Worm (Caenorhabditis elegans) whole organism, L1 larva: ENCODE measurements around the gene scd-1.

Experiments
- C16A3.4 ChIP-seq: fragments of 150-350 bp; optimal IDR thresholded peaks from 2 replicates; lab custom pipeline; 2014; ENCODE audit warnings: missing biosample characterization, missing genetic modification characterization
- F16B12.6 ChIP-seq: fragments of 150-350 bp; optimal IDR thresholded peaks from 2 replicates; lab custom pipeline; 2014; ENCODE audit warnings: missing biosample characterization, missing genetic modification characterization
- alr-1 ChIP-seq: fragments of 200-800 bp; sonication (Bioruptor generic); optimal IDR thresholded peaks from 2 replicates; lab custom pipeline; 2018; ENCODE audit warnings: borderline replicate concordance, mild to moderate bottlenecking, missing genetic modification characterization, missing compliant biosample characterization
- aly-2 ChIP-seq: fragments of 150-350 bp; optimal IDR thresholded peaks from 2 replicates; lab custom pipeline; 2014; ENCODE audit warnings: missing biosample characterization, missing genetic modification characterization
- ama-1 ChIP-seq: fragments of 150-350 bp; optimal IDR thresholded peaks from 2 replicates; lab custom pipeline; 2014
- ceh-63 ChIP-seq: fragments of 200-800 bp; sonication (Bioruptor generic); optimal IDR thresholded peaks from 2 replicates; lab custom pipeline; 2018; ENCODE audit warnings: mild to moderate bottlenecking, missing genetic modification characterization, missing compliant biosample characterization
- ceh-8 ChIP-seq: fragments of 200-800 bp; sonication (Bioruptor generic); optimal IDR thresholded peaks from 2 replicates; lab custom pipeline; 2018; ENCODE audit warnings: mild to moderate bottlenecking, missing genetic modification characterization, moderate library complexity, missing compliant biosample characterization
- ceh-90 ChIP-seq: sonication (generic microtip); optimal IDR thresholded peaks from 2 replicates; lab custom pipeline; 2016; ENCODE audit warnings: missing genetic modification characterization, missing compliant biosample characterization
- ces-1 ChIP-seq: fragments of 150-350 bp; optimal IDR thresholded peaks from 2 replicates; lab custom pipeline; 2014; ENCODE audit warnings: missing biosample characterization, missing genetic modification reagents, missing genetic modification characterization
- dpl-1 ChIP-seq, 3 experiments: fragments of 150-350 bp in 2 of 3; sonication (generic microtip) in 1 of 3; optimal IDR thresholded peaks; 2 replicates each; lab custom pipeline; 2014 to 2017; ENCODE audit warnings: missing biosample characterization in 3 of 3, missing genetic modification characterization in 3 of 3, missing genetic modification reagents in 3 of 3
- dsc-1 ChIP-seq: sonication (generic microtip); optimal IDR thresholded peaks from 2 replicates; lab custom pipeline; 2016; ENCODE audit warnings: mild to moderate bottlenecking, missing genetic modification characterization, missing compliant biosample characterization
- efl-1 ChIP-seq, 4 experiments: fragments of 150-350 bp; optimal IDR thresholded peaks in 3 of 4; peaks in 1 of 4; 1 replicate in 1 of 4; 2 replicates in 3 of 4; lab custom pipeline; 2014; ENCODE audit warnings: missing biosample characterization in 2 of 4, missing genetic modification characterization in 2 of 4, missing genetic modification reagents in 2 of 4
- efl-3 ChIP-seq: fragments of 200-800 bp; sonication (Bioruptor generic); optimal IDR thresholded peaks from 2 replicates; lab custom pipeline; 2018; ENCODE audit warnings: mild to moderate bottlenecking, missing genetic modification characterization, missing compliant biosample characterization
- elt-2 ChIP-seq: sonication (generic microtip); optimal IDR thresholded peaks from 2 replicates; lab custom pipeline; 2016; ENCODE audit warnings: missing genetic modification characterization, mild to moderate bottlenecking, inconsistent platforms, missing compliant biosample characterization, missing genetic modification reagents
- ets-5 ChIP-seq: fragments of 200-800 bp; sonication (Bioruptor generic); IDR thresholded peaks from 2 replicates; pipeline ENCODE4 v1.3.6; 2022; ENCODE audit warnings: missing genetic modification characterization, missing compliant biosample characterization
- fkh-10 ChIP-seq: sonication (generic microtip); optimal IDR thresholded peaks from 2 replicates; lab custom pipeline; 2017; ENCODE audit warnings: missing biosample characterization, missing genetic modification reagents, missing genetic modification characterization
- fkh-8 ChIP-seq: sonication (generic microtip); optimal IDR thresholded peaks from 2 replicates; lab custom pipeline; 2016; ENCODE audit warnings: mild to moderate bottlenecking, missing genetic modification characterization, missing compliant biosample characterization
- fos-1 ChIP-seq: fragments of 150-350 bp; optimal IDR thresholded peaks from 2 replicates; lab custom pipeline; 2014; ENCODE audit warnings: missing biosample characterization, missing genetic modification characterization
- hlh-4 ChIP-seq: sonication (generic microtip); optimal IDR thresholded peaks from 2 replicates; lab custom pipeline; 2016; ENCODE audit warnings: mild to moderate bottlenecking, missing genetic modification characterization, missing compliant biosample characterization
- hpl-2 ChIP-seq: fragments of 150-350 bp; optimal IDR thresholded peaks from 2 replicates; lab custom pipeline; 2014; ENCODE audit warnings: missing biosample characterization, missing genetic modification reagents, missing genetic modification characterization
- lin-14 ChIP-seq: fragments of 200-800 bp; sonication (Bioruptor generic); optimal IDR thresholded peaks from 2 replicates; lab custom pipeline; 2018; ENCODE audit warnings: mild to moderate bottlenecking, missing genetic modification characterization, moderate library complexity, missing compliant biosample characterization
- lin-15B ChIP-seq: fragments of 150-350 bp; sonication (generic microtip); optimal IDR thresholded peaks from 3 replicates; lab custom pipeline; 2014; ENCODE audit warnings: missing biosample characterization, missing genetic modification characterization
- lin-39 ChIP-seq: fragments of 150-350 bp; optimal IDR thresholded peaks from 2 replicates; lab custom pipeline; 2014; ENCODE audit warnings: missing biosample characterization, missing genetic modification reagents, missing genetic modification characterization
- lsy-2 ChIP-seq, 2 experiments: fragments of 150-350 bp; optimal IDR thresholded peaks; 2 replicates each; lab custom pipeline; 2014; ENCODE audit warnings: missing biosample characterization in 2 of 2, missing genetic modification characterization in 2 of 2
- nhr-12 ChIP-seq: sonication (generic microtip); optimal IDR thresholded peaks from 2 replicates; lab custom pipeline; 2017; ENCODE audit warnings: missing biosample characterization, missing genetic modification characterization
- nhr-19 ChIP-seq: fragments of 200-800 bp; sonication (Bioruptor generic); conservative IDR thresholded peaks from 2 replicates; pipeline ENCODE4 v1.3.6; 2022; ENCODE audit warnings: missing genetic modification characterization, missing compliant biosample characterization
- nhr-20 ChIP-seq: sonication (generic microtip); optimal IDR thresholded peaks from 2 replicates; lab custom pipeline; 2016; ENCODE audit warnings: mild to moderate bottlenecking, missing genetic modification characterization, missing compliant biosample characterization
- nhr-237 ChIP-seq: fragments of 150-350 bp; optimal IDR thresholded peaks from 2 replicates; lab custom pipeline; 2014; ENCODE audit warnings: missing biosample characterization, missing genetic modification characterization
- nhr-28 ChIP-seq: fragments of 150-350 bp; optimal IDR thresholded peaks from 2 replicates; lab custom pipeline; 2014; ENCODE audit warnings: missing biosample characterization, missing genetic modification characterization
- nhr-47 ChIP-seq: sonication (generic microtip); optimal IDR thresholded peaks from 2 replicates; lab custom pipeline; 2016; ENCODE audit warnings: mild to moderate bottlenecking, missing genetic modification characterization, moderate library complexity, missing compliant biosample characterization
- nhr-71 ChIP-seq: sonication (generic microtip); optimal IDR thresholded peaks from 2 replicates; lab custom pipeline; 2016; ENCODE audit warnings: mild to moderate bottlenecking, missing genetic modification characterization, moderate library complexity, missing compliant biosample characterization
- nhr-77 ChIP-seq: fragments of 150-350 bp; optimal IDR thresholded peaks from 2 replicates; lab custom pipeline; 2014; ENCODE audit warnings: missing biosample characterization, missing genetic modification characterization
- nhr-85 ChIP-seq: sonication (generic microtip); peaks from one replicate; lab custom pipeline; 2016; ENCODE audit warnings: missing genetic modification characterization, inconsistent platforms, missing compliant biosample characterization
- nhr-90 ChIP-seq: sonication (generic microtip); optimal IDR thresholded peaks from 2 replicates; lab custom pipeline; 2016; ENCODE audit warnings: mild to moderate bottlenecking, missing genetic modification characterization, missing compliant biosample characterization; ENCODE audit not compliant: poor library complexity
- pag-3 ChIP-seq: sonication (generic microtip); optimal IDR thresholded peaks from 2 replicates; lab custom pipeline; 2017; ENCODE audit warnings: missing genetic modification characterization, mild to moderate bottlenecking, missing compliant biosample characterization, antibody characterized with exemption, borderline replicate concordance; ENCODE audit not compliant: insufficient read depth
- pax-3 ChIP-seq: fragments of 200-800 bp; sonication (Bioruptor generic); optimal IDR thresholded peaks from 2 replicates; lab custom pipeline; 2018; ENCODE audit warnings: mild to moderate bottlenecking, missing genetic modification characterization, moderate library complexity, missing compliant biosample characterization
- rnt-1 ChIP-seq: sonication (generic microtip); optimal IDR thresholded peaks from 2 replicates; lab custom pipeline; 2016; ENCODE audit warnings: mild to moderate bottlenecking, missing genetic modification characterization, moderate library complexity, missing compliant biosample characterization
- snu-23 ChIP-seq: sonication (generic microtip); optimal IDR thresholded peaks from 2 replicates; lab custom pipeline; 2016; ENCODE audit warnings: missing genetic modification characterization, missing compliant biosample characterization
- sptf-1 ChIP-seq: fragments of 150-350 bp; optimal IDR thresholded peaks from 2 replicates; lab custom pipeline; 2014; ENCODE audit warnings: missing biosample characterization, missing genetic modification characterization
- sup-37 ChIP-seq: fragments of 200-800 bp; sonication (Bioruptor generic); optimal IDR thresholded peaks from 2 replicates; lab custom pipeline; 2018; ENCODE audit warnings: mild to moderate bottlenecking, missing genetic modification characterization, missing compliant biosample characterization
- swsn-7 ChIP-seq: sonication (generic microtip); optimal IDR thresholded peaks from 2 replicates; lab custom pipeline; 2016; ENCODE audit warnings: missing genetic modification characterization, missing compliant biosample characterization
- unc-30 ChIP-seq: sonication (generic microtip); optimal IDR thresholded peaks from 2 replicates; lab custom pipeline; 2017; ENCODE audit warnings: missing biosample characterization, missing genetic modification characterization
- unc-62 ChIP-seq: fragments of 150-350 bp; optimal IDR thresholded peaks from 2 replicates; lab custom pipeline; 2014; ENCODE audit warnings: missing biosample characterization, missing genetic modification reagents, missing genetic modification characterization
- unc-86 ChIP-seq: sonication (generic microtip); optimal IDR thresholded peaks from 2 replicates; lab custom pipeline; 2016; ENCODE audit warnings: missing genetic modification characterization, missing compliant biosample characterization
- unc-98 ChIP-seq: fragments of 200-800 bp; sonication (Bioruptor generic); IDR thresholded peaks from 2 replicates; pipeline ENCODE4 v1.3.6; 2022; ENCODE audit warnings: missing genetic modification characterization, missing compliant biosample characterization
- vab-15 ChIP-seq: sonication (generic microtip); optimal IDR thresholded peaks from 2 replicates; lab custom pipeline; 2017; ENCODE audit warnings: missing genotype, mild to moderate bottlenecking, missing genetic modification characterization, missing compliant biosample characterization
- zag-1 ChIP-seq: fragments of 150-350 bp; optimal IDR thresholded peaks from 2 replicates; lab custom pipeline; 2014; ENCODE audit warnings: missing biosample characterization, missing genetic modification characterization
- ztf-4 ChIP-seq: fragments of 150-350 bp; optimal IDR thresholded peaks from 2 replicates; lab custom pipeline; 2014; ENCODE audit warnings: missing biosample characterization, missing genetic modification characterization

scd-1 gene

ce11 chrX:12516482-12516826, 9.1 kb downstream of the scd-1 start (continued):
- TF ChIP-seq nhr-12 (tag; lab: Kevin White, UChicago) (no peak), nhr-47 (peak; percentile 75), ceh-90 (tag; lab: Kevin White, UChicago) (no peak), unc-30 (tag; lab: Kevin White, UChicago) (no peak), ztf-4 (tag; lab: Kevin White, UChicago) (no peak), hlh-4 (peak; percentile 71), lin-39 (tag; lab: Kevin White, UChicago) (no peak), ces-1 (GFP tag; lab: Kevin White, UChicago) (no peak), unc-98 (GFP tag; lab: Robert Waterston, UW) (no peak), nhr-77 (tag; lab: Kevin White, UChicago) (no peak), F16B12.6 (tag; lab: Kevin White, UChicago) (no peak), sptf-1 (tag; lab: Kevin White, UChicago) (no peak), C16A3.4 (tag; lab: Kevin White, UChicago) (no peak), alr-1 (tag; lab: Kevin White, UChicago) (no peak), nhr-20 (tag; lab: Kevin White, UChicago) (peak; percentile 29), hpl-2 (GFP tag; lab: Kevin White, UChicago) (no peak), rnt-1 (no peak), fkh-8 (peak; percentile 90), pax-3 (tag; lab: Kevin White, UChicago) (no peak), swsn-7 (tag; lab: Kevin White, UChicago) (peak; percentile 26)

ce11 chrX:12515596-12516481, 9.8 kb downstream of the scd-1 start:
- TF ChIP-seq nhr-20 (tag; lab: Kevin White, UChicago) (peak; percentile 31), dsc-1 (tag; lab: Kevin White, UChicago) (peak; percentile 43), vab-15 (no peak), fos-1 (no peak), nhr-28 (no peak), unc-62 (GFP tag; lab: Kevin White, UChicago) (no peak), elt-2 (no peak), nhr-237 (tag; lab: Kevin White, UChicago) (no peak), lsy-2 (tag; optimal IDR thresholded peaks at IDR 0.05; lab: Kevin White, UChicago) (peak in 1 of 2 experiments; percentile 20), nhr-90 (no peak), lin-39 (tag; lab: Kevin White, UChicago) (no peak), sup-37 (no peak), aly-2 (no peak), unc-30 (tag; lab: Kevin White, UChicago) (no peak), efl-1 (optimal IDR thresholded peaks at IDR 0.05; lab: Kevin White, UChicago) (no peak), efl-1 (GFP tag; optimal IDR thresholded peaks at IDR 0.05 in 1 of 2; lab: Kevin White, UChicago) (peak in 1 of 2 experiments; percentile 72), nhr-71 (tag; lab: Kevin White, UChicago) (peak; percentile 18), unc-86 (tag; lab: Kevin White, UChicago) (no peak), efl-3 (GFP tag; lab: Kevin White, UChicago) (peak; percentile 1), nhr-85 (tag; lab: Kevin White, UChicago) (peak; percentile 82), snu-23 (GFP tag; lab: Kevin White, UChicago) (peak; percentile 6), ama-1 (no peak), rnt-1 (peak; percentile 7), nhr-47 (no peak), fkh-8 (no peak), nhr-19 (GFP tag; lab: Robert Waterston, UW) (peak; percentile 25; the same call in 1 of the 2 replicates), hpl-2 (GFP tag; lab: Kevin White, UChicago) (no peak), hlh-4 (no peak), zag-1 (no peak), ceh-8 (GFP tag; lab: Kevin White, UChicago) (no peak), fkh-10 (GFP tag; lab: Kevin White, UChicago) (no peak), F16B12.6 (tag; lab: Kevin White, UChicago) (no peak), ceh-63 (GFP tag; lab: Kevin White, UChicago) (no peak), dpl-1 (GFP tag; optimal IDR thresholded peaks at IDR 0.05; lab: Kevin White, UChicago) (no peak), lin-14 (peak; percentile 61), lin-15B (tag; lab: Kevin White, UChicago) (no peak), ets-5 (GFP tag; lab: Robert Waterston, UW) (no peak), pag-3 (tag; lab: Kevin White, UChicago) (no peak)
